Worm (Caenorhabditis elegans) whole organism, L1 larva: ENCODE measurements around the gene srh-283.

Experiments used
- C34B4.2 ChIP-seq: sonication (generic microtip); optimal IDR thresholded peaks from 2 replicates; lab custom pipeline; 2017; ENCODE audit warnings: mild to moderate bottlenecking, missing genetic modification characterization, missing compliant biosample characterization
- Y116A8C.19 ChIP-seq: sonication (generic microtip); optimal IDR thresholded peaks from 2 replicates; lab custom pipeline; 2016; ENCODE audit warnings: missing compliant biosample characterization, missing genetic modification characterization, borderline replicate concordance
- aha-1 ChIP-seq: fragments of 150-350 bp; optimal IDR thresholded peaks from 2 replicates; lab custom pipeline; 2014; ENCODE audit warnings: missing biosample characterization, missing genetic modification characterization
- alr-1 ChIP-seq: fragments of 200-800 bp; sonication (Bioruptor generic); optimal IDR thresholded peaks from 2 replicates; lab custom pipeline; 2018; ENCODE audit warnings: borderline replicate concordance, mild to moderate bottlenecking, missing genetic modification characterization, missing compliant biosample characterization
- aly-2 ChIP-seq: fragments of 150-350 bp; optimal IDR thresholded peaks from 2 replicates; lab custom pipeline; 2014; ENCODE audit warnings: missing biosample characterization, missing genetic modification characterization
- ama-1 ChIP-seq: fragments of 150-350 bp; optimal IDR thresholded peaks from 2 replicates; lab custom pipeline; 2014
- blmp-1 ChIP-seq: fragments of 150-350 bp; optimal IDR thresholded peaks from 2 replicates; lab custom pipeline; 2014; ENCODE audit warnings: missing biosample characterization, missing genetic modification characterization
- dsc-1 ChIP-seq: sonication (generic microtip); optimal IDR thresholded peaks from 2 replicates; lab custom pipeline; 2016; ENCODE audit warnings: mild to moderate bottlenecking, missing genetic modification characterization, missing compliant biosample characterization
- elt-2 ChIP-seq: sonication (generic microtip); optimal IDR thresholded peaks from 2 replicates; lab custom pipeline; 2016; ENCODE audit warnings: missing genetic modification characterization, mild to moderate bottlenecking, inconsistent platforms, missing compliant biosample characterization, missing genetic modification reagents
- fkh-4 ChIP-seq: sonication (generic microtip); optimal IDR thresholded peaks from 2 replicates; lab custom pipeline; 2016; ENCODE audit warnings: missing compliant biosample characterization, missing genetic modification characterization, borderline replicate concordance
- grh-1 ChIP-seq: fragments of 200-800 bp; sonication (Bioruptor generic); IDR thresholded peaks from 2 replicates; pipeline ENCODE4 v1.3.6; 2022; ENCODE audit warnings: missing genetic modification reagents, missing genetic modification characterization, missing compliant biosample characterization
- hlh-17 ChIP-seq: fragments of 200-800 bp; sonication (Bioruptor generic); optimal IDR thresholded peaks from 2 replicates; lab custom pipeline; 2018; ENCODE audit warnings: missing genetic modification characterization, mild to moderate bottlenecking, missing compliant biosample characterization, moderate library complexity, borderline replicate concordance
- isw-1 ChIP-seq: fragments of 200-800 bp; sonication (Bioruptor generic); IDR thresholded peaks from 2 replicates; pipeline ENCODE4 v1.3.6; 2022; ENCODE audit warnings: missing genetic modification characterization, missing compliant biosample characterization
- lin-14 ChIP-seq: fragments of 200-800 bp; sonication (Bioruptor generic); optimal IDR thresholded peaks from 2 replicates; lab custom pipeline; 2018; ENCODE audit warnings: mild to moderate bottlenecking, missing genetic modification characterization, moderate library complexity, missing compliant biosample characterization
- lin-15B ChIP-seq: fragments of 150-350 bp; sonication (generic microtip); optimal IDR thresholded peaks from 3 replicates; lab custom pipeline; 2014; ENCODE audit warnings: missing biosample characterization, missing genetic modification characterization
- mab-9 ChIP-seq: fragments of 200-800 bp; sonication (Bioruptor generic); IDR thresholded peaks from 2 replicates; pipeline ENCODE4 v1.3.6; 2022; ENCODE audit warnings: missing genetic modification reagents, missing genetic modification characterization, missing compliant biosample characterization
- nhr-11 ChIP-seq: fragments of 150-350 bp; optimal IDR thresholded peaks from 2 replicates; lab custom pipeline; 2014; ENCODE audit warnings: missing biosample characterization, missing genetic modification characterization
- nhr-12 ChIP-seq: sonication (generic microtip); optimal IDR thresholded peaks from 2 replicates; lab custom pipeline; 2017; ENCODE audit warnings: missing biosample characterization, missing genetic modification characterization
- nhr-19 ChIP-seq: fragments of 200-800 bp; sonication (Bioruptor generic); conservative IDR thresholded peaks from 2 replicates; pipeline ENCODE4 v1.3.6; 2022; ENCODE audit warnings: missing genetic modification characterization, missing compliant biosample characterization
- nhr-47 ChIP-seq: sonication (generic microtip); optimal IDR thresholded peaks from 2 replicates; lab custom pipeline; 2016; ENCODE audit warnings: mild to moderate bottlenecking, missing genetic modification characterization, moderate library complexity, missing compliant biosample characterization
- nhr-76 ChIP-seq: sonication (generic microtip); optimal IDR thresholded peaks from 2 replicates; lab custom pipeline; 2017; ENCODE audit warnings: missing biosample characterization, missing genetic modification characterization
- nhr-77 ChIP-seq: fragments of 150-350 bp; optimal IDR thresholded peaks from 2 replicates; lab custom pipeline; 2014; ENCODE audit warnings: missing biosample characterization, missing genetic modification characterization
- nhr-84 ChIP-seq: sonication (generic microtip); optimal IDR thresholded peaks from 2 replicates; lab custom pipeline; 2017; ENCODE audit warnings: missing biosample characterization, missing genetic modification characterization
- nhr-85 ChIP-seq: sonication (generic microtip); peaks from one replicate; lab custom pipeline; 2016; ENCODE audit warnings: missing genetic modification characterization, inconsistent platforms, missing compliant biosample characterization
- pax-3 ChIP-seq: fragments of 200-800 bp; sonication (Bioruptor generic); optimal IDR thresholded peaks from 2 replicates; lab custom pipeline; 2018; ENCODE audit warnings: mild to moderate bottlenecking, missing genetic modification characterization, moderate library complexity, missing compliant biosample characterization
- pqm-1 ChIP-seq: sonication (generic microtip); optimal IDR thresholded peaks from 3 replicates; lab custom pipeline; 2017; ENCODE audit warnings: missing biosample characterization, missing genetic modification characterization
- rnt-1 ChIP-seq: sonication (generic microtip); optimal IDR thresholded peaks from 2 replicates; lab custom pipeline; 2016; ENCODE audit warnings: mild to moderate bottlenecking, missing genetic modification characterization, moderate library complexity, missing compliant biosample characterization
- skn-1 ChIP-seq: fragments of 150-350 bp; optimal IDR thresholded peaks from 2 replicates; lab custom pipeline; 2014; ENCODE audit warnings: missing biosample characterization, missing genetic modification characterization
- snpc-4 ChIP-seq: fragments of 150-350 bp; optimal IDR thresholded peaks from 2 replicates; lab custom pipeline; 2014; ENCODE audit warnings: missing biosample characterization, missing genetic modification characterization
- unc-62 ChIP-seq: fragments of 150-350 bp; optimal IDR thresholded peaks from 2 replicates; lab custom pipeline; 2014; ENCODE audit warnings: missing biosample characterization, missing genetic modification reagents, missing genetic modification characterization
- vab-15 ChIP-seq: sonication (generic microtip); optimal IDR thresholded peaks from 2 replicates; lab custom pipeline; 2017; ENCODE audit warnings: missing genotype, mild to moderate bottlenecking, missing genetic modification characterization, missing compliant biosample characterization
- zag-1 ChIP-seq: fragments of 150-350 bp; optimal IDR thresholded peaks from 2 replicates; lab custom pipeline; 2014; ENCODE audit warnings: missing biosample characterization, missing genetic modification characterization

srh-283 gene

ce11 chrV:17784363-17784762 is 19.2 kb downstream of the srh-283 start:
- TF ChIP-seq mab-9 (GFP tag; lab: Robert Waterston, UW) (no peak), pqm-1 (tag; lab: Kevin White, UChicago) (no peak), isw-1 (GFP tag; lab: Robert Waterston, UW) (no peak), pax-3 (tag; lab: Kevin White, UChicago) (no peak), aly-2 (tag; lab: Kevin White, UChicago) (no peak), nhr-85 (tag; lab: Kevin White, UChicago) (no peak), zag-1 (tag; lab: Kevin White, UChicago) (no peak), elt-2 (tag; lab: Kevin White, UChicago) (no peak), fkh-4 (tag; lab: Kevin White, UChicago) (no peak), lin-15B (no peak), nhr-77 (tag; lab: Kevin White, UChicago) (no peak), hlh-17 (GFP tag; lab: Kevin White, UChicago) (no peak), nhr-12 (tag; lab: Kevin White, UChicago) (no peak)
- TF ChIP-seq, all 84 proteins: peak for 0

DNA sequence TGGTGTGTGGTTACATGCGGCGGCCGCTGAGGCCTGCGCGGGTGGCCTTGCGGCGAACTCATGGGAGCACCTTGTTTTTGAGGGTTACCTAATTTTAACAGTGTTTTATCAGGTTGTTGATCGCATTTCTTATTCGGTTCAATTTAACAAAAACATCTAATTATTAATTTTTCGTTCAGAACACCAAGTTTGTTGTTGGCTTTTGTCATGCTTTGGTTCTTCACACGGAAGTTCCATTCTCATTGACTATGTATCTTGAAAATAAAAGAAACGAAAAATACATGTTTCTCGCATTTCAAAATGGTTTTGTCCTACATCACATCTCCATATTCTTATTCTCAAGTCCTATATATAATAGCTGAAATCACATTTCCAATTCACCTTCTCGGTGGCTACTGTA is 25.0 kb downstream of the srh-283 start, which contains the start of gene srh-290:
Gene srh-290 (plus strand): TSS at position 301 of the 400 bp plus-strand sequence.
- TF ChIP-seq ama-1 (no peak), nhr-47 (tag; lab: Kevin White, UChicago) (no peak), snpc-4 (no peak)

- TF ChIP-seq vab-15 (tag; lab: Kevin White, UChicago) (no peak), blmp-1 (tag; lab: Kevin White, UChicago) (no peak), nhr-11 (no peak)
Measured at ce11 chrV:17793986-17794385, 28.8 kb downstream of the srh-283 start, which contains the start of gene srh-289. Gene srh-289, minus strand, starts transcription at chrV:17794086.

DNA sequence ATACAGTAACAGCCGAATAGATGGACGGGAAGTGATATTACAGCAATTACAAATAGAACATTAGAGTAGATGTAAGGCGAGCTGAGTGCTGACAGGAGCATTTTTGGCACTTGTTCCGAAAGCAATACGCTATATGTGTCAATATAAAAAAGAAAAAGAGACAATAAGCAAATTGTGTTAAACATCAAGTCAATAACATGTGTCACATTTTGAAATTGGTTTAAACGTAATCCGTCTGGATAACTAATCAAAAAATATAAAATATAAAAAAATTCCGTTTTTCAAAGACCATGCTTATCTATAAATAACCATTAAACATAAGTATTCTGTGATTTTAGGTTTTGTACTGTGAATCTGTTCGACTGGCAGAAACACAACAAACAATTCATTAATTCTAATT is 30.5 kb downstream of the srh-283 start, which contains the start of gene srh-288:
Gene srh-288 (minus strand): TSS at position 101 of the 400 bp plus-strand sequence.
- TF ChIP-seq C34B4.2 (tag; lab: Kevin White, UChicago) (no peak), rnt-1 (tag; lab: Kevin White, UChicago) (no peak), nhr-76 (tag; lab: Kevin White, UChicago) (no peak), aly-2 (tag; lab: Kevin White, UChicago) (no peak), skn-1 (tag; lab: Kevin White, UChicago) (no peak), vab-15 (tag; lab: Kevin White, UChicago) (no peak), grh-1 (GFP tag; lab: Robert Waterston, UW) (no peak), snpc-4 (no peak), alr-1 (tag; lab: Kevin White, UChicago) (no peak), dsc-1 (tag; lab: Kevin White, UChicago) (no peak)

DNA sequence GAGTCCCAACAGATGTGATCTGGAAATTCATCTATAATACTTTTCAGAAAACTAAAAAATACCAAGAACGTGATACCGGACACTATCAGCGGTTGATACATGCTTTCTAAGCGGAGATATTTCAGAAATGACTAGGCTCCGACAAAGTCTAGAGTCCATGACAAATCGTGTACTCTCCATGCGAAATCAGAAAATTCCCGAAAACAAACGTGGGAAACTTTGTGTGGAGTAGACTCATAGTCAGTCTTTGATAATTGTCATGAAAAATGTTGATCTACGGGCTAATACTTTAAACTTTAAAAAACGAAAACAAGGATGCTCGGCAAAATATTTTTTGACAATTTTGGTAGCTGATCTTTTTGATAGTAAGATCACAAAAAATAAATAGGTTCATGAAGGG is 33.6 kb downstream of the srh-283 start, which contains the start of gene srx-18:
Gene srx-18 (minus strand): TSS at position 101 of the 400 bp plus-strand sequence.
- no peak for TF ChIP-seq nhr-19 (GFP tag; lab: Robert Waterston, UW)
- no peak for TF ChIP-seq snpc-4
- TF ChIP-seq rnt-1 (tag; lab: Kevin White, UChicago): no peak
- no peak for TF ChIP-seq isw-1 (GFP tag; lab: Robert Waterston, UW)
- TF ChIP-seq alr-1 (tag; lab: Kevin White, UChicago): no peak
- TF ChIP-seq Y116A8C.19 (tag; lab: Kevin White, UChicago): no peak
- TF ChIP-seq unc-62 (GFP tag; lab: Kevin White, UChicago): no peak
- TF ChIP-seq pax-3 (tag; lab: Kevin White, UChicago): no peak
- no peak for TF ChIP-seq aly-2 (tag; lab: Kevin White, UChicago)
- TF ChIP-seq lin-14: no peak
- TF ChIP-seq aha-1 (tag; lab: Kevin White, UChicago): no peak
- no peak for TF ChIP-seq nhr-84 (tag; lab: Kevin White, UChicago)
